Worm (Caenorhabditis elegans): ENCODE results near the gene mnk-1.

Gene mnk-1

DNA sequence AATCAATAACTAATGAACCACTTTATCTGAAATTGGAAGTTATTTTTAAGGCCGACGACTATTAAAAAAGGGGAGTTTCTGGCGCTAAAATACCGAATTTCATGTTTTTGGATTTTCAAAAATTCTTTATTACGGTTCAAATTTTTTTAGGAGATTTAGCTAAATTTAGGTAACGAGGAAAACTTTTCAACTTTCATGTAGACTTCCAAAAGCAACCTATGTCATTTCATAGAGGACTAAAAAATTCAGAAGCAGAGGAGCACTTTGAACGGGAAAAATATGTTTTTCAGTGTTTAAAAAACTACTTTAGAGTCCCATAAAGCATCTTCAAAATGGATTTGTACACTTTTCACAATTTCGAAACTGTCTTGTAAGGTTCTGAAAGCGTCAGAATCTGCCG, 41.5 kb downstream of the mnk-1 start:
- TF ChIP-seq lin-39 (tag; optimal IDR thresholded peaks at IDR 0.05) (no peak), nhr-21 (tag; optimal IDR thresholded peaks at IDR 0.05) (no peak), sem-4 (tag; optimal IDR thresholded peaks at IDR 0.05) (no peak), sma-9 (GFP tag; optimal IDR thresholded peaks at IDR 0.05) (no peak), sma-9 (tag; optimal IDR thresholded peaks at IDR 0.05) (no peak), nhr-237 (tag; optimal IDR thresholded peaks at IDR 0.05) (no peak), nhr-25 (tag; optimal IDR thresholded peaks at IDR 0.05) (no peak), mbf-1 (tag; optimal IDR thresholded peaks at IDR 0.05) (no peak), Y55F3AM.14 (GFP tag; optimal IDR thresholded peaks at IDR 0.05) (no peak), ceh-82 (tag; optimal IDR thresholded peaks at IDR 0.05) (no peak), skn-1 (tag; optimal IDR thresholded peaks at IDR 0.05) (no peak), nhr-10 (tag; optimal IDR thresholded peaks at IDR 0.05) (no peak), lin-13 (GFP tag; optimal IDR thresholded peaks at IDR 0.05) (no peak), zag-1 (tag; optimal IDR thresholded peaks at IDR 0.05) (no peak), nhr-6 (tag; optimal IDR thresholded peaks at IDR 0.05) (no peak), ama-1 (optimal IDR thresholded peaks at IDR 0.05) (no peak), nhr-129 (tag; optimal IDR thresholded peaks at IDR 0.05) (no peak), ceh-16 (tag; optimal IDR thresholded peaks at IDR 0.05) (no peak), dmd-4 (tag; optimal IDR thresholded peaks at IDR 0.05) (no peak), nhr-12 (tag; optimal IDR thresholded peaks at IDR 0.05) (no peak)

- TF ChIP-seq F13H6.1 (tag; optimal IDR thresholded peaks at IDR 0.05) (peak; percentile 25), unc-55 (GFP tag; optimal IDR thresholded peaks at IDR 0.05) (no peak)
Measured at ce11 chrII:10510242-10510641, 44.6 kb downstream of the mnk-1 start, which contains the start of gene F59B10.3. Gene F59B10.3, plus strand, starts transcription at chrII:10510542.

DNA sequence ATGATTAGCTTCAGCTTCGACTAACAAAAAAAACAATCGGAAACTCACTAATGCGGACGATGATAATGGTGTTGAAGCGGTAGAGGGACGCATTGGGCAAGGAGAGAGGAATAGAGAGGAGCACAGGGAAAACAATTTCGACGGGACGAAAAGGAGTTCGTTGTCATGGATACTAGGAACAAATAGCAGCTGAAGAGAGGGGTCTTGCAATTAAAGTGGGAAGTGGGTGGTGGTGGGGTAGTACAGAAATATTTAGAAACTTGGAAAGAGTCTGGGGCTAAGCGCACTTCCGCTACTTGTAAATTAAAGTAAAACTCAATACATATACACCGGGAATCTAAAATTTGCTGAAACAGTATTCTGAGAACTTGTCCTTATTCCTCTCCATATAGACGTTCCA, 45.1 kb downstream of the mnk-1 start, which contains the start of gene F59B10.2:
TSS of gene F59B10.2 (minus strand) at position 101 of the 400 bp plus-strand sequence.
- TF ChIP-seq F13H6.1 (tag; optimal IDR thresholded peaks at IDR 0.05) (no peak), ztf-1 (GFP tag; conservative IDR thresholded peaks at IDR 0.05) (no peak), dmd-4 (tag; optimal IDR thresholded peaks at IDR 0.05) (no peak), elt-1 (tag; optimal IDR thresholded peaks at IDR 0.05) (no peak)

ce11 chrII:10507906-10508305, 46.9 kb downstream of the mnk-1 start:
- TF ChIP-seq crh-2 (tag; optimal IDR thresholded peaks at IDR 0.05) (no peak), skn-1 (tag; optimal IDR thresholded peaks at IDR 0.05) (no peak), egl-27 (tag; optimal IDR thresholded peaks at IDR 0.05) (no peak), alr-1 (tag; optimal IDR thresholded peaks at IDR 0.05) (no peak), aly-2 (tag; optimal IDR thresholded peaks at IDR 0.05) (no peak)

DNA sequence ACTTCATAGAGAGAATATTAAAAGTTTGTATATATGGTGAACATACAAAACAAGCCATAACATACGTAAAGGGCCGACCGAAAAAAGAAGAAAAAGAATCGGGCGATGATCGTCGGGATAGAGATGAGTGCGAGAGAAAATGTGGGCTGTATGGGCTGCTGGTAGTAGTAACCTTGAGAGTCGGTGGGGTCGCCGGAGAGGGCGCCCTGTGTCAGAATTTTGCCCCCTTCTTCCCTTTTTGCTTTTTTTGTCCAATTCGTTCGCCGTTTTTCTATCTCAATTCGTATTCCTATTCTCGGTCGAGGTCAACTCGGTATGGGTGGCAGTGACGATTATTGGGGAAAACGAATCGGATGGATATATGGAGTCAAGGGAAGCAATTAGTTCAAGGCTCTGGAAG, 48.9 kb downstream of the mnk-1 start:
- TF ChIP-seq nhr-77 (tag; optimal IDR thresholded peaks at IDR 0.05), result no peak
- TF ChIP-seq nhr-23 (tag; optimal IDR thresholded peaks at IDR 0.05), result no peak
- peak; percentile 25 for TF ChIP-seq ceh-16 (tag; optimal IDR thresholded peaks at IDR 0.05)
- TF ChIP-seq nhr-25 (tag; optimal IDR thresholded peaks at IDR 0.05), result peak; percentile 1
- no peak for TF ChIP-seq skn-1 (tag; optimal IDR thresholded peaks at IDR 0.05)
- no peak for TF ChIP-seq ztf-1 (GFP tag; conservative IDR thresholded peaks at IDR 0.05)
- TF ChIP-seq ztf-4 (tag; optimal IDR thresholded peaks at IDR 0.05), result no peak
- TF ChIP-seq unc-55 (GFP tag; optimal IDR thresholded peaks at IDR 0.05), result no peak
- TF ChIP-seq crh-2 (tag; optimal IDR thresholded peaks at IDR 0.05), result no peak
- TF ChIP-seq lin-39 (tag; optimal IDR thresholded peaks at IDR 0.05), result no peak
- TF ChIP-seq unc-62 (GFP tag; optimal IDR thresholded peaks at IDR 0.05), result no peak
- TF ChIP-seq nhr-21 (tag; optimal IDR thresholded peaks at IDR 0.05), result no peak
- TF ChIP-seq sma-9 (GFP tag; optimal IDR thresholded peaks at IDR 0.05), result peak; percentile 33
- no peak for TF ChIP-seq sma-9 (tag; optimal IDR thresholded peaks at IDR 0.05)

- TF ChIP-seq nhr-6 (tag; optimal IDR thresholded peaks at IDR 0.05), result peak; percentile 25
- peak; percentile 30 for TF ChIP-seq F13H6.1 (tag; optimal IDR thresholded peaks at IDR 0.05)
- TF ChIP-seq egl-27 (tag; optimal IDR thresholded peaks at IDR 0.05), result peak; percentile 14
- TF ChIP-seq sma-9 (GFP tag; optimal IDR thresholded peaks at IDR 0.05), result peak; percentile 44
- no peak for TF ChIP-seq sma-9 (tag; optimal IDR thresholded peaks at IDR 0.05)
- no peak for TF ChIP-seq ama-1 (optimal IDR thresholded peaks at IDR 0.05)
- TF ChIP-seq sem-4 (tag; optimal IDR thresholded peaks at IDR 0.05), result peak; percentile 0
- TF ChIP-seq lin-11 (tag; optimal IDR thresholded peaks at IDR 0.05), result no peak
- TF ChIP-seq R02D3.7 (tag; optimal IDR thresholded peaks at IDR 0.05), result no peak
- no peak for TF ChIP-seq aly-2 (tag; optimal IDR thresholded peaks at IDR 0.05)
- TF ChIP-seq ztf-11 (tag; optimal IDR thresholded peaks at IDR 0.05), result no peak
- TF ChIP-seq C34F6.9 (tag; optimal IDR thresholded peaks at IDR 0.05), result peak; percentile 23
- no peak for TF ChIP-seq lsy-2 (tag; optimal IDR thresholded peaks at IDR 0.05)
- no peak for TF ChIP-seq snpc-4 (tag; optimal IDR thresholded peaks at IDR 0.05)
- peak; percentile 13 for TF ChIP-seq unc-55 (GFP tag; optimal IDR thresholded peaks at IDR 0.05)
- peak; percentile 3 for TF ChIP-seq nhr-25 (tag; optimal IDR thresholded peaks at IDR 0.05)
- TF ChIP-seq lin-13 (GFP tag; optimal IDR thresholded peaks at IDR 0.05), result no peak
- no peak for TF ChIP-seq dmd-4 (tag; optimal IDR thresholded peaks at IDR 0.05)
Measured at ce11 chrII:10504729-10505128, 50.1 kb downstream of the mnk-1 start.

Measured in whole organism, L2 larva.